Fruit fly (Drosophila melanogaster) Kc167 (cell line): ENCODE data around the gene grn.

Experiments
- Myc ChIP-seq: fragments of >200 bp; optimal IDR thresholded peaks from 2 replicates; lab custom pipeline; 2017; ENCODE audit warnings: missing external identifiers
- Sin3A ChIP-seq: fragments of >200 bp; optimal IDR thresholded peaks from 2 replicates; lab custom pipeline; 2018; ENCODE audit warnings: missing external identifiers
- h ChIP-seq: fragments of >200 bp; optimal IDR thresholded peaks from 3 replicates; lab custom pipeline; 2018; ENCODE audit warnings: missing external identifiers
- insv ChIP-seq: fragments of >200 bp; optimal IDR thresholded peaks from 3 replicates; lab custom pipeline; 2018; ENCODE audit warnings: missing external identifiers
- psq ChIP-seq: fragments of >200 bp; optimal IDR thresholded peaks from 2 replicates; lab custom pipeline; 2017; ENCODE audit warnings: missing external identifiers
- ttk ChIP-seq: sonication (Bioruptor generic); optimal IDR thresholded peaks from 2 replicates; lab custom pipeline; 2017; ENCODE audit warnings: missing external identifiers

The grn gene

DNA sequence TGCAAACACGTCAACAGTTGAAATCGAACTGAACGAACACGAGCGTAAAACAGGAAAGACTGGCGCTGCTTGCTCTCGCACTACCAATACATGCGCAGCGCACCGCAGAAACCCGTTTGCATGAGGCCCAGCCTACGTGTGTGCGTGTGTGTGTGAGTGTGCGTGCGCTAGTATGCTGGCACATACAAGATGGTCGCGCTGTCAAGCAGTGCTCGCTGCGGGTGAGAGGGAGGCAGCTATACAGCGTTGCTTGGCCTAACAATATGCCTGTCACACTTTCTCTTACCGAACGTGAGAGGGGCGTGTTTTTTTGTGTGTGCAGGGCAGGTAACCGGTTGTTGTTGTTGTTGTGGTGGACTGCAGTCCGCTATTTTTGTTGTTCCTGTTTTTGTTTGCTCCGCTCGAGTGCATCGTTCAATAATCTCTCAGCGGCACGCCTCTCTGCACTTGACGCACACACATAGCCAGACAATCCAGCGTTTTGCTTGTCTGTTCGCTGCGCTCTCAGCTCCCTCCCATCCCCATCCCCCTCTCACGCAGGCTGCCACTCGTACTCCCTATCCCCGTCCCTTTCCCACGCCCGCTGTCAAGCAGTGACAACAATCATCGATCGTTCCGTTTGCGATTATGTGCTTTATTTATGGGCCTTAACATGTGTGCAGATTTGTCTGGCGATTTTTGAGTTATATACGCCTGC, at the start of gene grn:
TSS of gene grn (minus strand) at position 33 of the 697 bp plus-strand sequence.
- TF ChIP-seq psq (lab: Kevin White, UChicago) (no peak), Sin3A (no peak), insv (lab: Kevin White, UChicago) (no peak), Myc (lab: Kevin White, UChicago) (no peak), h (lab: Kevin White, UChicago) (no peak), ttk (no peak)

DNA sequence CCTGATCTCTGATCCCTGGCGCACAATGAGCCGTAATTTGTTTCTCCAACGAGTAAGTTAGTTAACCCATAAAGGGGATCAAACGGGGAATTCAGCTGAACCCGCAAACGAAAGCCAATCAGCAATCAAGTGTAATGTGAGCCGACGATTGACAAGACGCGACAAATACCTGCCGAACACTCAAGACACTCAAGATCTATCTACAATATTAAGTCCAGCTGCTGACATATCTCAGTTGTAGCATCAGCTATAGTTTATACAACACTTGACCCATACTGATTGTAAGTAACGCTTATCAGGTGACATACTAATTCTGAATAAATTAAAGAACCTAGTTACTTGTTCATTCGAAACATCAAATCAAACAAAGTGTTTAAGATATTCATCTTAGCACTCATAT, 46.1 kb upstream of the grn start:
- TF ChIP-seq h (lab: Kevin White, UChicago) (no peak), Sin3A (no peak), psq (lab: Kevin White, UChicago) (no peak), insv (lab: Kevin White, UChicago) (no peak)

DNA sequence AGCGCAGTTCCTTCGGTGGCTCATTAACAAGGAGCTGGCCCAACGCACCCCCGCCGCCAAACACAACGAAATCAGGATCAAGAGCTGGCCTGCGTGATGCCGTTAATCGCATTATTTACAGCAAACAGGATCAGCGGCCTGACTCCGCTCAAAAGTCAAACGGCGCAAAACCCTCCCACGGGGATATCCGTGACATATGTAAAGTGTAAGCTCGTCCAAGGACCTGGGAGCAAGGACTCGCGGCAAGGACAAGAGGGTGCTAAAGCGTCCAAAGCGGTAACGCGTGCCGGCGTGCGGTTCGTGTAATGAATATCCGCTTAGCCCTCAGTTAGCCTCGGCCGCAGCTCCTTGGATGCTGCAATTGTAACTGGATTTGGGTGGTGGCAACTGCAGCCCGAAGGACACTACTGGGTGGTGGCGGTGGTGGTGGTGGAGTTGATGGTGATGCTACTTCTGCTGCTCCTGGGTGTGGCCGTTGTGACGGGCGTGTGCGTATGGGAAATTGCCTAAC, 44.3 kb upstream of the grn start:
- TF ChIP-seq insv (lab: Kevin White, UChicago) (no peak), Myc (lab: Kevin White, UChicago) (no peak), ttk (no peak), h (lab: Kevin White, UChicago) (no peak), psq (lab: Kevin White, UChicago) (no peak), Sin3A (no peak)

DNA sequence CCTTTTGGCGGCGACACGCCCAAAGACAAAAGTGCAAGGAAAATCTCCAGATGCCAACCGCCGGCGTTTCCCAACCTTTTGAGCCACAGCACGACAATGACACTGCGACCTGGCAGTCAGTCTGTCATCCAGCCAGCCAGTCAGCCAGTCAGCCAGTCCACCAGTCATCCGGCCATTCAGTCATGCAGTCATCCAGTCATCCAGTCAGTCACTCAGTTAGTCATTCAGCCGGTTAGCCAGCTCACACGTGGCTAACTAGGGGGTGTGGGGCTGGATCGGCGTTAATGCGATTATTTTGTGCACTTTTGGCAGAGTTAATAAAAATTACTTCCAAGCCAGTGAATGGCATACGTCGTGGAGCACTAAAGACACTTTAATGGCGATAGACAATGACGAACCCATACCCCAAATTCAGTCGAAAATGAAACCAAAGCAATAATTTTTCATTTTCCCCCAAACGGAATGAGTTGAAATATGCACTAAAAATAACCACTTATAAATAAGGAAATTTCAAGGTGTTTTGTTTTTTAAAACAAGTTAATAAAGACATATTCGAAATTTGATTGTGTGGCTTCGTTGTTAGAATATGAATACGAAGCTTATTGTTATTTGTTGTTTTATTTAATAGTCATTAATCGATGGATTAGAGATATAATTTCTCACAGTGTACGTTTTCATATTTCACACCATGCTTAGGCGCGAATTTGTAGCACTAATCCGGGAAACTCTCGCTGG, 43.6 kb upstream of the grn start:
- TF ChIP-seq psq (lab: Kevin White, UChicago): no peak
- TF ChIP-seq h (lab: Kevin White, UChicago): no peak
- no peak for TF ChIP-seq ttk
- TF ChIP-seq Sin3A: no peak
- no peak for TF ChIP-seq insv (lab: Kevin White, UChicago)
- TF ChIP-seq Myc (lab: Kevin White, UChicago): no peak

DNA sequence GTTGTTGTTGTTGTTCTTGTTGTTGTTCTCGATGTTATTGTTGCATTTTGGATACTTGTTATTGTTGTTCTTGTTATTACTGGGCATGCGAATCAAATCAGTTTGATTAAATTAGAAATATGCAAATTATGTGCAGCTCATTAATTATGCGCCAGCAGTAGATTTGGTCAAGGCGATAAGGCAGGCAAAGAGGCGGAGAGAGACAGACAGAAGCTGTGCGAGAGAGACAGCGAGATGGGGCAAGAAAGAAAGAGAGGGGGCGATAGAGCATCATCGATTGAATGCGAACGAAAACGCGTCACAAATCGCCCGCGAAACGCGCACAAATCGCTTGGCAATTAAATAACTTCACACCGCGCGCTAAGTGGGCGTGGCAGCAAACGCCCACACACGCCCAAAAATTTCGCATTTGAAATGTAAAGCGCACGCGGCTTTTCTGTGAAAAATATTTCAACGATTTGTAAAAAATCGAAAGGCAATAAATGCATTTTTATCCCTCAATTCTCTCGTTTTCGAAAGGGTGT, 41.9 kb upstream of the grn start:
- TF ChIP-seq Sin3A (no peak), insv (lab: Kevin White, UChicago) (no peak), psq (lab: Kevin White, UChicago) (no peak), h (lab: Kevin White, UChicago) (no peak), ttk (no peak), Myc (lab: Kevin White, UChicago) (no peak)

DNA sequence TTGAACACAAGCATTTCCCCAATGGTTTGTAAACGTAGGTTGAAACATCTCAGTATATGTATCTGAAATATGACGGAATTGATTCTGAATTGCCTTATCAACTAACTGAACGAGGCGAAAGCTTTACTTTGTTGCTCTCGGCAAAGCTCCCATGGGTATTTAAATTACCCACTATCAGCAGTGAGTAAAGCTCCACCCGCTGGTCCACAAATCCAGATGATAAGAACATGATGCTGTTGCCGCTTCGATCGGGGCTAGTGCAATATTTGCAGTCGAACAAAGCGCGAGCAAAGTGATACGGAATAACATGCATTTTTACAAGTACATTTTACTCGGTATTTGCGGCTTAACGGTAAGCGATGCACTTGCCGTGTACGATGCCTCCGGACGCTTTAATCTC, 38.6 kb upstream of the grn start, which contains the start of gene CG18249:
TSS of gene CG18249 (plus strand) at position 256 of the 400 bp plus-strand sequence.
- TF ChIP-seq Myc (lab: Kevin White, UChicago) (no peak), insv (lab: Kevin White, UChicago) (no peak), psq (lab: Kevin White, UChicago) (no peak)

DNA sequence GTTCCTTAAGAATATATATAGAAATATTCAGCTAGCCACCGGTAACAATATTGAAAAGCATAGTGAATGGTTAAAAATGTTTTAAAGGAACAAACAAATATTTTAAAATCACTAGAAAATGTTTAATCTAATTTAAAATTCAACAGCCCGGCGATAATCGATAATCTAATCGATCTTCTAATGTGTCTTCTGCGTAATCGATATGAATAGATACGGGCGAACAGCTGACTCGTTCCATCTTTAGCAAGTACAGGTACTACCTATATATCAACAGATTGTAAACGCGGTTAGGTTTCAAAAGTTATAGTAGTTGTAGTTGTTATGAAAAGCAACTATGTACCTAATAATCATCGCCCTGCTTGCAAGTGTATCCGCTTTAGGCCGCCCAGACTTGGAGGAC, 36.5 kb upstream of the grn start, which contains the start of gene CG7800:
TSS of gene CG7800 (plus strand) at position 231 of the 400 bp plus-strand sequence.
- no peak for TF ChIP-seq h (lab: Kevin White, UChicago)
- no peak for TF ChIP-seq insv (lab: Kevin White, UChicago)
- TF ChIP-seq ttk: no peak
- TF ChIP-seq Sin3A: no peak
- no peak for TF ChIP-seq psq (lab: Kevin White, UChicago)
- no peak for TF ChIP-seq Myc (lab: Kevin White, UChicago)

DNA sequence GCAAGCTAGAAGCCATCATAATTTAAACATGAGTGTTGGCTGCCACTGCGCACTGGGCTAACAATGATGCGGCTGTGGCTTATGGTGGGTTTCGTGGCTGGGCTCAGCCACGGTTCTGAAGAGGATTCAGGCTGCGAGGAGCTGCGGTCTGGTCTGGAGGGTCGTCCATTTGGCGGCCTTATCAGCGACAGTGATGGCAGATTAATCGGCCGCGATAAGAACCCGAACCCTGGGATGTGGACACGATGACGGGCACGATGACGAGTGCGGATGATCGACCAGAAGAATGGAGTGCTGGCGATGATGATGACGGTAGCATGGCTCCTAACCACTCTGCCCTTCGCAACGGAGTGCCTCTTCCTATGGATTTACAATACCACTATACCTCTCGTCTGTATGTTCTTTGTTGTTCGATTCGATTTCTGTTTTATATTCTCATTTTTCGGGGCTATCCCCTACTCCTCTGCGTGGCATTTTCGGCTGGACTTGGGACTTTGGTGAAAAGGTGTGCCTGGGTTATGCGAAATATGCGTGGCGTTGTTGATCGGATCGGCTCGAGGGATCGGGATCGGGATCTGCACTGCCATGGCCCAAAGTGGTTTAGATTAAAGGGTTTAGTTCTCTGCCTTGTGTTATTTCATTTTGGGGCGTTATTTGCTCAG, 34.4 kb upstream of the grn start:
- TF ChIP-seq h (lab: Kevin White, UChicago) (no peak), Sin3A (no peak), psq (lab: Kevin White, UChicago) (no peak)

DNA sequence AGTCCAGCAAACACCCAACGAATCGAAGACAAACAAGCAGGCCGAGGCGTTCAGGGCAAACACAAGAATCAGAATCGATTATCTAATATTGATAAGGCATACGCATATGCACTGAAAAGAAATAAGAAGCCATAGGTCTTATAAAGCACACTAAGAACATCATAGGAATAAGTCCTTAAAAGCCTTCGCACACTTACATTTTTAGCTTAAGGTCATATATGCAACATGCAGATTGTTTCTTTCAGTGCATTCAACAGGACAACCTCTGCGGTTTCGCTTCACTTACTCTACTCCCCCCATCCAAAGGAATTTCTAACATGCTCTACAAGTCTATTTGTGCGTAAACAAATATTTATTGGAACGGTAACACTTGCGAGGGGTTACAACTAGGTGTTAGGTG, 31.4 kb upstream of the grn start:
- TF ChIP-seq Myc (lab: Kevin White, UChicago) (no peak), psq (lab: Kevin White, UChicago) (no peak), h (lab: Kevin White, UChicago) (no peak), insv (lab: Kevin White, UChicago) (no peak), Sin3A (no peak), ttk (no peak)

DNA sequence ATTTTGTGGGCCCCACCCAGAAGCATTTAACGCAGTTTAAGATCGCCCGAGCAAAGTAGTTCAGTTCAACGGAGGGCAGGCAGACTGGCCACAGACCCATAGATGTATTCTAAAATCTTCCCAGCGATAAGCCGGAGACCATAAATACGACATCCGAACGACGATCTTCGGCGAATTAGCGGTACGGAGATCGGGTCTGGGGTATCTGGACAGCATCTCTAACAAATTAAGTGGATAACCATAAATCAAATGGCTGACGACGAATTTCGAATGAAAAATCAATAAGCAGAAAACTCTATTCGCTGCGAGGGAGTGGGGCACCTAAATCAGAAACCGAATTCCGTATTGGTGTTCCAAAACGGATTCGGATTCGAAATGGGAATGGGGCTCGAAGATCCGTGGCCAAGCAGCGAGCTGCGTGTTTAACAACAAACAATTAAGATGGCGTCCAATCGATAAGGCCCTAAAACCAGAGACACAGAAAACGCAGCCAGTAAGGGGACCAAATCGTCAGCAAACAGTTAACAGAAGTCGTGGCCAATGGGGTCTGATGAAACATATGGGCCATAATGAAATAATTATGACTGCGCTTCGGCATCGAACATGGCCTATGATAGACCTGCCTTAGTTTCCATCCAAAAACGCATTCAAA, 29.7 kb upstream of the grn start:
- TF ChIP-seq Myc (lab: Kevin White, UChicago) (no peak), psq (lab: Kevin White, UChicago) (no peak), insv (lab: Kevin White, UChicago) (no peak), h (lab: Kevin White, UChicago) (no peak), Sin3A (no peak), ttk (no peak)

DNA sequence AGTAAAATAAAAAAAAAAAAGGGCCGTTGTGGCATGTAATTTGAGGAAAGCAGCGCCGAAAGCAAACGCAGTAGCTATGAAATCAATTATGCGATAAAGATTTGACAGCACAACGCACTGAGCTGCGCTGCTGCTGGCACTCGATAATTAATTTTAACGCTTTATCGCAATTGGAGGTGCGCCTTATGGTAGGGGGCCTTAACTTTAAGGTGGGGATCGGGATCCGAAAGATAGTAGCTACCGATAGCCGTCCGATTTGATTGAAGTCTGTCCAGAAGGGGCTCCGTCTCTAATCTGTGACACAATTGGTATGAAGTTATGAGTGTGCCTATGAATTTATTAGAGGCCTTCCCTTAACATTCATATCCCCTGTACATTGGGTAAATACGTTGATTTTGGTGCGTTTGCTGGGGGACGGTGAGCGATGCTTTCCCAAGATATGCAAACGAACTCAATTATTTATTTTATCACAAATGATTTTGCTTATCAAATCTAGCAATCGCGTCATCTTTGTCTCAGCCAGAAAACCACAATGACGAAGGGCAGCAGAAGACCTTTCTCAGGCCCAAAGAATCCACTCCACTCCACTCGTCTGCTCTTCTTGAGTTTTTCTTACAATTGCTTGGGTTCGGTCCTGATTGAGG, 27.3 kb upstream of the grn start:
- TF ChIP-seq psq (lab: Kevin White, UChicago) (no peak), Myc (lab: Kevin White, UChicago) (no peak), Sin3A (no peak), insv (lab: Kevin White, UChicago) (no peak), h (lab: Kevin White, UChicago) (no peak), ttk (no peak)
